Worm (Caenorhabditis elegans) whole organism, L3 larva: ENCODE measurements around the gene srg-48.

ENCODE experiments used
- aly-2 ChIP-seq: fragments of 150-350 bp; optimal IDR thresholded peaks from 2 replicates; lab custom pipeline; 2014; ENCODE audit warnings: missing biosample characterization, missing genetic modification characterization
- elt-3 ChIP-seq, 3 experiments: fragments of 150-350 bp in 1 of 3; sonication (generic microtip) in 2 of 3; optimal IDR thresholded peaks; 2 replicates in 2 of 3; 4 replicates in 1 of 3; lab custom pipeline; 2014 to 2017; ENCODE audit warnings: missing biosample characterization in 3 of 3, missing genetic modification characterization in 3 of 3
- nhr-11 ChIP-seq: fragments of 150-350 bp; optimal IDR thresholded peaks from 2 replicates; lab custom pipeline; 2014; ENCODE audit warnings: missing biosample characterization, missing genetic modification characterization
- skn-1 ChIP-seq: fragments of 150-350 bp; optimal IDR thresholded peaks from 2 replicates; lab custom pipeline; 2014; ENCODE audit warnings: missing biosample characterization, missing genetic modification characterization
- snpc-4 ChIP-seq: fragments of 150-350 bp; optimal IDR thresholded peaks from 2 replicates; lab custom pipeline; 2014; ENCODE audit warnings: missing biosample characterization, missing genetic modification characterization

DNA sequence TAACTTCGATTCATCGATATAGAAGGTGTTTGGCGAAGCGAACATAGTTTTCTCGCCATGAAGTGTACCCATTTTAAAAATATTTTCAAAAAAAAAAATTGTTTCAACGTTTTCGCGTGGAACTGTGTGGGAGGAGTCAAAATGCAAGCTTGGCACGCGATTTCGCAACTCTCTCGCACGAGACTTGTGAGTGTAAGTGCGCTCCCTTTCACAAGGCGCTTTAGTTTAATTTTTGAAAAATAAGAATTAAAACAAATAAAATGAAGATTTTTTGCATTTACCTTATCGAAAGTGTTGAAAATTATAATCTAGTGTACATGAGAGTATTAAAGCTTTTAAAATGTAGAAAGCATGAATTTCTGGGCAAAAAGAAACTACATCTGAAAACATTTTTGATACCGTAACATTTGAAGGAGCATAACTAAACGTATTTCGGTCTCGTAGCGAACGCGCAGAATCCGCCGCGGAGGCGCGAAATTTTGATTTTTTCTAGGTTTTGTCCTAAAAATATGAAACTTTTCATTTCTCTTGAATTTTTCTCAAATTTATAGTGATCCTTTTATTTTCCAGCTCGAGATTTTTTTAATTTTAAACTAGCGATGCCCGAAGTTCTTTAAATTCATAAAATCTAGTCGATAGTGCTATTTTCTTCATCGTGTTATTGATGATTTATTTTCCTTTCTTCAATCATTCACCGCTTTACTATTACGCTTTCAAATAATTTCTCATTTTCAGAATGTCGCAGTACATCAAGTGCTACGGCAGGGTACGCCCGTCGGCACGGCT is 32.5 kb upstream of the srg-48 start, which contains the start of the genes cogc-2 and klp-18:
- TF ChIP-seq nhr-11 (tag; lab: Kevin White, UChicago) (no peak), elt-3 (tag; optimal IDR thresholded peaks at IDR 0.05; lab: Kevin White, UChicago) (no peak), skn-1 (tag; lab: Kevin White, UChicago) (peak; percentile 87), aly-2 (tag; lab: Kevin White, UChicago) (no peak), snpc-4 (peak; percentile 83)
